Fruit fly (Drosophila melanogaster) whole organism: Measurements from ENCODE around the gene COX6CL.

ENCODE experiments used
- CG8478 ChIP-seq: fragments of >200 bp; optimal IDR thresholded peaks from 2 replicates; lab custom pipeline; 2018; ENCODE audit warnings: inconsistent platforms
- Dll ChIP-seq: fragments of >200 bp; optimal IDR thresholded peaks from 2 replicates; lab custom pipeline; 2017
- EcR ChIP-seq, 2 experiments: fragments of >200 bp; optimal IDR thresholded peaks; 2 replicates each; lab custom pipeline; 2017; ENCODE audit warnings: missing biosample characterization in 2 of 2, missing genetic modification characterization in 2 of 2, missing genetic modification reagents in 2 of 2
- pan ChIP-seq: fragments of >200 bp; optimal IDR thresholded peaks from 2 replicates; lab custom pipeline; 2017
- psq ChIP-seq: fragments of >200 bp; optimal IDR thresholded peaks from 2 replicates; lab custom pipeline; 2017
- usp ChIP-seq: fragments of >200 bp; optimal IDR thresholded peaks from 2 replicates; lab custom pipeline; 2017; ENCODE audit warnings: missing biosample characterization, missing genetic modification characterization, mixed read lengths

The COX6CL gene

dm6 chr2L:5818343-5818742, at the start of gene COX6CL:
COX6CL (minus strand) TSS chr2L:5818443.
- no peak for TF ChIP-seq Dll (lab: Kevin White, UChicago)
- TF ChIP-seq CG8478 (lab: Kevin White, UChicago): no peak
- no peak for TF ChIP-seq EcR (GFP tag; optimal IDR thresholded peaks at IDR 0.05; lab: Kevin White, UChicago)
- TF ChIP-seq psq: no peak
- no peak for TF ChIP-seq pan (lab: Kevin White, UChicago)
- TF ChIP-seq usp (GFP tag; lab: Kevin White, UChicago): no peak

dm6 chr2L:5866791-5867190, 48.5 kb upstream of the COX6CL start:
- TF ChIP-seq EcR (GFP tag; optimal IDR thresholded peaks at IDR 0.05; lab: Kevin White, UChicago): no peak
- TF ChIP-seq psq: no peak
- no peak for TF ChIP-seq pan (lab: Kevin White, UChicago)
- no peak for TF ChIP-seq Dll (lab: Kevin White, UChicago)
- TF ChIP-seq CG8478 (lab: Kevin White, UChicago): no peak
- TF ChIP-seq usp (GFP tag; lab: Kevin White, UChicago): no peak

dm6 chr2L:5856786-5857185, 38.5 kb upstream of the COX6CL start:
- no peak for TF ChIP-seq EcR (GFP tag; optimal IDR thresholded peaks at IDR 0.05; lab: Kevin White, UChicago)

dm6 chr2L:5823704-5824103, 5.5 kb upstream of the COX6CL start, which contains the start of gene TrissinR:
TrissinR (plus strand) TSS chr2L:5824004.
- TF ChIP-seq usp (GFP tag; lab: Kevin White, UChicago) (no peak), pan (lab: Kevin White, UChicago) (no peak), EcR (GFP tag; optimal IDR thresholded peaks at IDR 0.05; lab: Kevin White, UChicago) (no peak), CG8478 (lab: Kevin White, UChicago) (no peak), psq (no peak), Dll (lab: Kevin White, UChicago) (no peak)

dm6 chr2L:5820930-5821329, 2.7 kb upstream of the COX6CL start:
- TF ChIP-seq CG8478 (lab: Kevin White, UChicago) (no peak), EcR (GFP tag; optimal IDR thresholded peaks at IDR 0.05; lab: Kevin White, UChicago) (no peak), Dll (lab: Kevin White, UChicago) (no peak), pan (lab: Kevin White, UChicago) (no peak), psq (no peak), usp (GFP tag; lab: Kevin White, UChicago) (no peak)

DNA sequence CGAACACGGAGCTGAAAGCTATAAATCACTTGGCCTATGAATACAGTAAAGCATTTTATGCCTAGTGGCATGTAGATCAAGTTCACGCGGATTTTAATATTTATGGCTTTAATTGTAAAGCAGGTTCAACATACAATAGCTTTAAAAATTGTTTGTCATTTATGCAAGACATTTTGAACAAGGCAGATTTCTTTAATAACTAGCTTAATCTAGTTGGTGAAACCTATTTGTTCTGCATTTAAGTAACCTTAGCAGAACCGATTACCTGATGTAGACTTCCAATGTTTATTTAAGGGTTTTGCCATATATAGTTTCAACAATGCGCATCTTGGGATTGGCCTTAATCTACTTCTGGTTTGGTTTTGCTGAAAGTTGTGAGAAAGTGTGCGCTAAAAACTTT, 7.0 kb downstream of the COX6CL start, which contains the start of gene CG43307:
Gene CG43307 (plus strand): TSS at position 301 of the 400 bp plus-strand sequence.
- no peak for TF ChIP-seq EcR (GFP tag; optimal IDR thresholded peaks at IDR 0.05; lab: Kevin White, UChicago)
- TF ChIP-seq pan (lab: Kevin White, UChicago): no peak
- no peak for TF ChIP-seq psq
- no peak for TF ChIP-seq Dll (lab: Kevin White, UChicago)
- no peak for TF ChIP-seq usp (GFP tag; lab: Kevin White, UChicago)
- TF ChIP-seq CG8478 (lab: Kevin White, UChicago): no peak

- TF ChIP-seq Dll (lab: Kevin White, UChicago) (peak; percentile 69), pan (lab: Kevin White, UChicago) (no peak)
These were observed 13.0 kb downstream of the COX6CL start, which contains the start of gene CG11034 for dm6 chr2L:5805091-5805817. CG11034 (plus strand) TSS chr2L:5805395.

DNA sequence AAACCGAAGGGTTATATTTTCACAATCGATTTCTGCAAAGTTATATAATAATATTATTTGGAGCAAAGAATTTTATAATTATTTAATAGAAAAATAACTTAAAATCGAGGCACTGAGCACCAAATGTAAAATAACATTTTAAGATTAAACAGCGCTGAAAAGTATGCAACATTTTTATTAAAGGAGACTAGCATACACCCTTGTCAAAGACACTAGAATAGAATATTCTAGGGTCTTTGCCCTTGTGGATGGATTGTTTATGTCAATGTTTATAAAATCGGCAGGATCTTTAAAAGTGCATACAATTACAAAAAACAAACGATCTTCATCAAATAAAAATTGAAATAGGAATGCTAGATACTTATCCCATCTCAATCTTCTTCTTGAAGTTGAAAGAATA, 14.2 kb downstream of the COX6CL start:
- TF ChIP-seq usp (GFP tag; lab: Kevin White, UChicago): no peak
- no peak for TF ChIP-seq Dll (lab: Kevin White, UChicago)
- no peak for TF ChIP-seq psq
- no peak for TF ChIP-seq CG8478 (lab: Kevin White, UChicago)
- no peak for TF ChIP-seq EcR (GFP tag; optimal IDR thresholded peaks at IDR 0.05; lab: Kevin White, UChicago)
- no peak for TF ChIP-seq pan (lab: Kevin White, UChicago)

dm6 chr2L:5801926-5802325, 16.3 kb downstream of the COX6CL start, which contains the start of the genes CG14005 and CG7239:
CG14005 (minus strand) TSS chr2L:5801975.
CG7239 (plus strand) TSS chr2L:5802220.
- TF ChIP-seq psq (no peak), Dll (lab: Kevin White, UChicago) (no peak), CG8478 (lab: Kevin White, UChicago) (no peak), pan (lab: Kevin White, UChicago) (no peak), usp (GFP tag; lab: Kevin White, UChicago) (no peak), EcR (GFP tag; optimal IDR thresholded peaks at IDR 0.05; lab: Kevin White, UChicago) (no peak)

DNA sequence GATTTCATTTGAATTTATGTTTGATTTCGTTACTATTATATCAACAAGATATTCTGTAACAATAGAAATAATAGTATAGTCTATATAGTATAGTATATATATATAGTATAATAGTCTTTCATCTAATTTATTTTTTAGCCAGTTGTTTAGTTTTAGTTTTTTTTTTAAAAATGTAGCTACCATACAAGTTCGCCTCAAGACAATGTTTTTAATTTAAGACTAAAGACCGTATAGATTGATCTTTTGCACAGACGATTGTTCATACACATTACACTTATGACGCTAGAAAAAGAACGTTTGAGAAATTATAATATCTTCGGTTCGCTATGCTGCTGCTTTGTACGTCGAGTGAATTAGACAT, 17.9 kb downstream of the COX6CL start:
- TF ChIP-seq Dll (lab: Kevin White, UChicago) (no peak), CG8478 (lab: Kevin White, UChicago) (no peak), EcR (GFP tag; optimal IDR thresholded peaks at IDR 0.05; lab: Kevin White, UChicago) (no peak), pan (lab: Kevin White, UChicago) (no peak), psq (no peak), usp (GFP tag; lab: Kevin White, UChicago) (no peak)

dm6 chr2L:5799435-5800387, 18.5 kb downstream of the COX6CL start, which contains the start of gene CG9171:
CG9171 (minus strand) TSS chr2L:5800253.
- no peak for TF ChIP-seq usp (GFP tag; lab: Kevin White, UChicago)
- TF ChIP-seq Dll (lab: Kevin White, UChicago): peak; percentile 22
- TF ChIP-seq CG8478 (lab: Kevin White, UChicago): no peak
- no peak for TF ChIP-seq pan (lab: Kevin White, UChicago)
